Fruit fly (Drosophila melanogaster): ENCODE data around the gene VhaM9.7-b.

The VhaM9.7-b gene

DNA sequence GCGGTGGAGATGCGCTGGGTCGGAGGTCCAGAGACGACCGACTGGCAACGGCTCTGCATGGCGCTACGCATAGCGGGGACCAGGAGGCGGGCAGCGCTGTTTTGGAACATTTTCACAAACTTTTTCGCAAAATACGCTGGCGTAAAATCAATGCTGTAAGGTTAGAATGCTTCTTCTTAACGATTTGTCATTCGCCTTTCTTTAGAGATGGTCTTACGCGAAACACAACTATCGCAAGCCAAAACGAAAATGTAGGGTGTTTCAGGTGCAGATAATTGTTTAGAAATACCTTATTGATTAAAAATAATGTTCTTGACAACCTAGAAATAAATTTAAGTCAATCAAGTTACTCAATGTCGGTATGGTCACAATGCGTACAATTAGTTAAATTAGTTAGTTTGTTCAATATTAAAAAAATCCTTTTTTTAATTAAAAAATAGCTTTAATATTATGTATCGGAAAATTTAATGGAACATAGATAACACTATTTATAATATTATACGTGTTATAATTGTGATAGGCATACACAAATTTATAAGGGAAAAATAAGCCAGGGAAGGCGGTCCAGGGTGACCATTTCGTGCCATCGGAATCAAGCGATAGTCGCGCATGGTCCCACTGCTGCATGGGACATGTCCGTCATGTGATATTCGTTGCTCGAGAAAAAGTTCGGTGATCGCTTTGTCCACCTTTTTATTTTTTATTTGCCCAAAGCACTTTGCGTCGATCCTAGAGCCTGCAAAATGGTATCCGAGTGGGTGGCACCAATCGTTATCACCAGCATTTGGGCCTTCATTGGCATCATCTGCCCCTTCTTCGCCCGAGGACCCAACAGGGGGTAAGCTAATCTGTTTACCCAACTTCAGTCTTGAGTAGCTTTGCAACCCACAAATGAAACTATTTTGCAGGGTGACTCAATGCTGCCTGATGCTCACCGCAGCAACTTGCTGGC, at the start of gene VhaM9.7-b, which contains the start of gene COX8:
Gene VhaM9.7-b (plus strand): TSS at position 618 of the 952 bp plus-strand sequence.
Gene COX8 (minus strand): TSS at position 203 of the 952 bp plus-strand sequence.
- no peak for TF ChIP-seq noc (tag; optimal IDR thresholded peaks at IDR 0.05)

DNA sequence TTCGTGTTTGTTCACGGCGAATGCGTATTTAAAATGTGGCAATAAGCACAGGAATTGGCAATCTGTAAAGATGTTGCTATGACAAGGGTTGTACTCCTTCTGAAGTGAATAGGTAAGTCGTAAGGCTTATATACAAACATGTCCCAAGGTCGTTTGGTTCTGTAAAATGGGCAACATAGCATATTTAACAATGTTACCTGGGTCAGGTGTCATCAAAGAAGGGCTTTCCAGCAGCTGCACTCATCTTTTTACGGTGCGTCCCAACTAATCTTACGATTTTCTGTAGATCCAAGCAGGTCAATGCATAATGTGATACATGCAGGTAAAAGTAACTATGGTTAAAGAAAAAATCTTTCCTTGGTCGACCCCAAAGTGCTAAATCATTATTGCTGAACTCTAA, 49.2 kb upstream of the VhaM9.7-b start, which contains the start of gene Neu2:
Gene Neu2 (minus strand): TSS at position 101 of the 400 bp plus-strand sequence.
- no peak for TF ChIP-seq noc (tag; optimal IDR thresholded peaks at IDR 0.05)

DNA sequence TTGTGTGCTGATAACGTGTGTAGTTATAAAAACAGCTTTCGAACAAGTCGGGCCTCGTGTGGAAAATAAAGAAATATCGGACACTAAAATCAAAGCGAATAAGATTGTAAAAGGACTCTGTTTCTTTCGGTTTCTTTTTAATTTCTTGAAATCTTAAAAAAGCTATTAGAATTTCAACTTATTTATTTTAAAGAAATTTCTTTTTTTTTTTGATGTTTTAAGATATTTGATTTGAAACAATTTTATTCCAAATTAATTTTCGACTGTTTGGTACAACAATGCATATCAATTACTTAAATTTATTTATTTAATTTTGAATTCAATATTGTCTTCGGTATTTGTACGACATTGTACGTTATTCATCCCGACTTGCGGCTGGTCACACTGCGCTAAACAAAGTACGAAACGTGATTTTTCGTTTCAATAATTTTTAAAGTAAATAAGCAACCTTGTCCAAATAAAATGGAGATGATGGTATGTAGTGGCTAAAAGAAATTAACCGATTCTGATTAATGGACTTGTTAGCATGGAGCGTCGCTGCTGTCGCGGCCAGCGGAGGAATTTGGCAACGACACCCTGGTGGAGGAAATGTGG, 46.8 kb upstream of the VhaM9.7-b start, which contains the start of the genes CG7202 and CG7519:
Gene CG7202 (minus strand): TSS at position 51 of the 594 bp plus-strand sequence.
Gene CG7519 (plus strand): TSS at position 361 of the 594 bp plus-strand sequence.
- no peak for TF ChIP-seq noc (tag; optimal IDR thresholded peaks at IDR 0.05)

DNA sequence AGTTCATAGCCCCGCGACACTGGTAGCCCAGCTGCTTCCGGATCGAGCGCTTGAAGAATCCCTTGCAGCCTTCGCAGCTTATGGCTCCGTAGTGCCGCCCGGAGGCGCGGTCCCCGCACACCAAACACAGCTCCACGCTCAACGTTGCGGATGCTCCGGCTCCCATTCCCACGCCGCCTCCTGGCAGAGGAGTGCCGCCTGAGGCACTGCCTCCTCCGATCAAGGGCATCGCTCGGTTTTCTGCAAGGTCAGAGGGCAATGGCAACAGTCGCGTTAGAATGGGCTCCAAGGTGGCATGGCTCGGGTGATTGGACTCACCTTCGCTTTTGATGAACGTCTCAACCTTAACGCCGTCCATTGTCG, 43.2 kb upstream of the VhaM9.7-b start:
- TF ChIP-seq noc (tag; optimal IDR thresholded peaks at IDR 0.05): no peak

DNA sequence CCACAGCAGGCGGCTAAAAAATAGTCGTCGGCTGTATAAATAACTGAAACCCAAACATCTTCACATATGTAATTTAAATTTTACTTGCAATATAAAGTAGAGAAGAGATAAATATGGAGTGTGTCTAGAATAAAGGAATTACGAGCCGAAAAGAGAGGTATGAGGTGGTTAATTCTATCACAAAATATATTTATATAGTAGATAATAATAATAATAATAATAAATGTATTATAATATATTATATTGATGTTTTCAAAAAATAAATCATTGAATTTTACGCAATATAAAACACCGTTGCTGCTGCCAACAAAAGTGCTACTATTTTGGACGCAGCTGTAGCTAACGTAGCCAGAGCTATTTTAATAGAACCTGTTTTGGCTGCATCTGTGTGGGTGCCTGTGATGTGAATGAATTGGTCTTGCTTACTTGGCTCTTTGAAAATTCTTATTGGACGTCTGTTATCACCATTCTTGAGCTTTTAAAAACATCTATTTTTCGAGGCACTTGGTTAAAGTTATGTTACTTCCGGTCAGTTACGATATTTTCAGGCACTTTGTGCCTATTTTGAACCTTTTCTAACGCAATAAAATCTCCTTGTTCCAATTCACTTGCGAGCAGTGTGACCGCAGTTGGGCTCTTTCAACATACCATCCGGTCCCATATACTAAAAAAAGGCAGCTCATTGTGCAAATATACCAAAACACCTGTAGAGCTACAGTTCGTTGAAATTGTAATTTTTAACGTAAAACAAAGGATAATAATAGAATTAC, 42.6 kb upstream of the VhaM9.7-b start, which contains the start of gene Hr78:
Gene Hr78 (minus strand): TSS at position 630 of the 770 bp plus-strand sequence.
- peak; percentile 87 for TF ChIP-seq noc (tag; optimal IDR thresholded peaks at IDR 0.05)

DNA sequence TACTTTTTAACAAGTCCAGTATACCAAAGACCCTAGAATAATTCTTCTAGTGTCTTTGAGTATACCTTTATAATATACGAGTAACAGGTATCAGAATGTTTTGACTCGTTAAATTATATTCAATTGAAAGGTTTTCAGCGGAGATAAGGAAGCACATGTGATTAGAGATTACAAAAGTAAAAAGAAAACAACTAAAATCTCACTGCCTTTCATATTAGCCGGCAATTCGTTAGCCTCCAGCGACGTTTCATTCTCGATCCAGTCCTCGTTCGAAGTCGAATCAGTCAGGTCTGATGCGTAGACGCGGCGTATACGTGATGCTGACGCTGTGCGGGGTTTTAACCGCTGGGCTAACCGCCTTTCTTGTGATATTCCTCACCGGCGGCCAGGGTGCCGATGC, 38.5 kb upstream of the VhaM9.7-b start, which contains the start of gene Est-Q:
Gene Est-Q (plus strand): TSS at position 250 of the 400 bp plus-strand sequence.
- TF ChIP-seq noc (tag; optimal IDR thresholded peaks at IDR 0.05): no peak

DNA sequence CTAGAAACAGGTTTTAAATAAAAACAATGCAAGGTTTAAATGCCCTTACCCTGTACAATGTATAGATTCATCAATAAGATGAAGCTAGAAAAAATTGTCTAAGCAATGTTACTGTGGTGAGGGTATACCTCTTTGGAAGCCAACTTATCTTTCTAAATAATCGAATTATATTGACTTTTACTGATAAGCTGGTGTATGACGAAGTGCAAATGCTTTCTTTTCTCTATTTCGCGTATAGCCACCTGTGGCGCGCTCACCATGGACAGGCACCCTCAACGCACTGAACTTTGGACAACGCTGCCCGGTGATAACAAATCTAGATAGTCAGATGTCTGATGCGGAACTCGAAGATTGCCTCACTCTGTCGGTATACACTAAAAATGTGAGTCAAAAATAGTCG, 37.7 kb upstream of the VhaM9.7-b start:
- peak; percentile 58 for TF ChIP-seq noc (tag; optimal IDR thresholded peaks at IDR 0.05)

DNA sequence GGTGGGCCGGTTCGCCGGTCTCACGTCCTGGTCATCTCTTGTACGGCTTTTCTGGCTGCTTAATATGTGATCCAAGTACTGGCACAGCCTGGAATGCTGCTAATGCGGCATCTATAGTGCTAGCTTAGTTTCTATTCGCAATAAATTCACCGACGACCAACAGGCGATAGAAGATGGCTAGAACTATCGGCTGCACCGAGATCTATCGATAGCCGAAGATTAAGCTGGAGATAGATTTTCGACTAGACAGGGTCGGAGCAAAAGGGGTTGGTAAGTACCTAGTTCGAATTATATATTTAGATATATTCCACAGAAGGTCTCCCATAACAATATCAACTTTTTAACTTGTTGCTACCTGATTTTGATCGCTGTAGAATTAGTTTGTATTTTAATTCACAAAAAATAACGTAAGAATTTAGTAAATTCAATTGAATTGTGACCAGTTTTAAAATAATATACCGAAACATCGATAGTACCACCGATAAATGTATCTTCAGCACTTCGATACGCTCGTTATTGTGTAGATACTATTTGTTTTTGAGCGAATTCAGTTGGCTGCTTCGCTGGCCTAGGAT, 32.2 kb upstream of the VhaM9.7-b start, which contains the start of the genes Glg1 and M6:
Gene Glg1 (minus strand): TSS at position 185 of the 575 bp plus-strand sequence.
Gene M6 (plus strand): TSS at position 499 of the 575 bp plus-strand sequence.
- TF ChIP-seq noc (tag; optimal IDR thresholded peaks at IDR 0.05): peak; percentile 56

DNA sequence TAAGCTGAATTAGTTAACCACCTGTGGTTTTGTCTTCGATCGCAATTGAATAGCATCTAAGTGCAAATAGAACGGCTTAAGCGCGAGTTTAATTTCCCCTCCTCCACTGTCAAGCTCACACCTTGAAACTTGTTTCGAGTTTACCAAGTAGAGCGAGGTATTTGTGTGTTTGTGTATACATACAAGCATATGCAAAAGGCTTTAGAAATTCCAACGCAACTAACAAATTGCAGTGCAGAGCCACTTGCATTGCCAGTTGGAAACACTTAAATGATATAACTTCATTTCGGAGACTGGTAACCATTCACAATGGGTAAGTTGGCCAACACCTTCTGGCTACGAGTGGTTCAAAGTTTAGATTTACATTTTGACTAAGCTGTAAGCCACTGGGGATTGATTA, 31.7 kb upstream of the VhaM9.7-b start:
- no peak for TF ChIP-seq noc (tag; optimal IDR thresholded peaks at IDR 0.05)

DNA sequence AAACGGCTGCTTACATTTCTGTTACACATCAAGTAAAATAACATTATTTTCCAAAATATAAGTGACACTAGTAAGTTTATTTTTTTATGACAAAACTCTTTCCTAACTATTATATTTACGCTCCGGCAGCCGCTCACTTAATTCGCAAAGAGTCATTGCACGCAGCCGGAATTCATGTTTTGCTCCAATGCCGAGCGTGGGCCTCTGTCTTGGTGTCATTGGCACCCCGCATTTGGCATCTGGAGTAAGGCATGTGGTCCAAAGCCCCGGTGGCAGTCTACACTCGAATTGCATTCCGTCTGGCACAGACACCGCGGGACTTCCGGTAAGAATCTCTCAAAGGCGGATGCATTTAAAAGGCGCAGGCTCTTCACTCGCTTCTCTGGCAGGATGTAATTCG, 31.0 kb upstream of the VhaM9.7-b start:
- TF ChIP-seq noc (tag; optimal IDR thresholded peaks at IDR 0.05): no peak

DNA sequence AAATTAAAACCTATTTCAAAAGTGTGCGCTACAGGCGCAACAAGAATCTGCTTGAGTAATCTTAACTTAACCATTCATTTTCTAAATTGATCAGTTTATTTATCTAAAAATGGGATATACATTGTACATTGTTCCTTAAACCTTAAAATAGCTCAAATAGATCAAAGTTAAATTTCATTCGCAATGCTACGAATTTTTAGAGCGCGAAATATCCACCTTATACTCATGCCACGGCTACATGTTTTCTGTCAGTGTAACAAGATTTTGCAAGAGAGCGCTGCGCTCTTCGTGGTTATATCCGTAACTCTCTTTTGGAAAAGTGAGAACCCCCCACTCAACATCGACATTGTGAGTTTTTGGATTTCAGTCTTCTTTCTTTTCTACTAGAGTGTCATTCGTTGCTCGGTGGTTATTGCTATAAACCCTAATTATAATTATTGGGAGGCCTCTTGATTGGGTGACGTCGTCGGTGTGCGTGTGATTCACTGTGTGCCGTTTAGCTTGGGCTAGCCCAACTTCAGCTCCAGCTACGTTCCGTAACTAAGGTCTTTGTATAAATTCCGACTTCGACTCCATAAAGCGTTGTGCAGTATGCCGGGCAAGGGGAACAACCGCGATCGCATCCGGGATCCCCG, 30.1 kb upstream of the VhaM9.7-b start:
- TF ChIP-seq noc (tag; optimal IDR thresholded peaks at IDR 0.05): no peak

DNA sequence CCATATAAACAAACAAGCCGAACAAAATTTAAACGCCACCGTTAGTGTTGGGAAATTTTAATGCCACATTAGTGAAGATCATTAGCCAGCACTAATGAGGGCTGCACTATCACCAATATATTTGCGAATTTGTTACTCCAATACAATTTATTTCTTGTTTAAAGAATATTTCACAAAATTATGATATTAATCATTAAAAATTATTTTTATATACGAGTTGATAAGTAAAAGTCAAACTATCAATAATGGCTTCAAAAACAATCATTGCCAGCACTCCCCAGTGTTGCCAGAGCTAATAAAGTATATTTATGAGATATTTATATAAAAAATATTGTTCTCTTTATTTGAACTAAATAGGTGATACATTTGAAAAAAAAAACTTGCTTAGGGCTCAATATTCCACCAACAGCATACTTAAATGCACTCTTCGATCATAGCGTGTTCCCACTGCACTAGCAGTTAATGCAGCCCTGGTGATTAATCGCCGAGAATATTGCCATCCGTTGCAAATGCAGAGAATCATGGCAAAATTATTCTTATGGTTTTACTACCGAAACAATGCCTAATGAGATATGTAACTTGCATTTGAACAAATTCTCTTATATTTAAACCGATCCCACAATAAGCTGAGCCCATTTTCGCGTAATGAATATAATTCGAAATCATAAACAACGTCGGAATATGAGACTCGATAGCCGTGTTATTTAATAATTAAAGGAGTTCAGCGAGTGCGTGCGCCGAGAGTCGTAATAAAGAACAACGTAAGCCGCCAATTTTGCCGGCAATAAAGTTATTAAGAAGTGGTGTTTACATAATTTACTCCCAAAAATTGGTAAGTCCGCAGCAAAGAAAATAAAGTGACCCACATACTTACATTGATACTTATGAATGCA, 23.6 kb upstream of the VhaM9.7-b start, which contains the start of the genes SAK and Cdk12:
Gene SAK (minus strand): TSS at position 65 of the 893 bp plus-strand sequence.
Gene Cdk12 (plus strand): TSS at position 484 of the 893 bp plus-strand sequence.
- TF ChIP-seq noc (tag; optimal IDR thresholded peaks at IDR 0.05): peak; percentile 86

DNA sequence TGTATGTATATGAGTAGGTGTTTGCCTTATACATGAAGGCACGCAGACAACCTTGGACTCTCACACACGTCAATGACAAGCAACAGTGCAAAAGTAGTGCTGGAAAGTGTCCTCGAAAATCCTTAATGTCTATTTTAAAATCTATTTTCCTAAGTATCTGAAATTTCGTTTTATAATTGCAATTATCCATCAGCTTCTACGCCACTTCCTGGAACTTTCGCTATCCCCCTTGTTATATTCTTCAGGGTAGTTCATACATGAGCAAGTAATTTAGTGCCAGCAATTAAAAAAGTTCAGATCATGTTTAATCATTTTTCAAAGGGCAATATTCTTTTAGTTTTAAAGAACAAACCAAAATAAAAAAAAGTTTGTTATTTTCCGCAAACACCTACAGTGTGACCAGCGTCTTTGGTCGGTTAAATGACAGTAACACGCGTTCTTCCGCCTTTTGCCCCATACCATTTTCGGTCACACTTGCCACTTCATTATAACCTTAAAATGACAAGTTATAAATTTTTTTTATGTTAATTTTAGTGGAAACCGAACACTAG, 22.9 kb upstream of the VhaM9.7-b start:
- TF ChIP-seq noc (tag; optimal IDR thresholded peaks at IDR 0.05): peak; percentile 16

Measured in whole organism, larva.